Fruit fly (Drosophila melanogaster): Measurements from ENCODE around the gene Rilpl.
A peak's percentile ranks its signal among the peaks of the same experiment; 100 is the strongest.

The Rilpl gene

dm6 chrX:1380350-1381060 is 12.3 kb upstream of the Rilpl start, which contains the start of the genes CG3719 and CG32813 (continued):
- TF ChIP-seq Ets21C (GFP tag; optimal IDR thresholded peaks at IDR 0.05) (no peak), CG15336 (GFP tag; IDR thresholded peaks at IDR 0.05) (no peak), vri (GFP tag; optimal IDR thresholded peaks at IDR 0.05) (peak; percentile 32), CG6854 (GFP tag; optimal IDR thresholded peaks at IDR 0.05) (no peak), CG8632 (GFP tag; optimal IDR thresholded peaks at IDR 0.05) (no peak), Hr38 (GFP tag; optimal IDR thresholded peaks at IDR 0.05) (no peak), CG8119 (GFP tag; IDR thresholded peaks at IDR 0.05) (no peak), CG32006 (GFP tag; optimal IDR thresholded peaks at IDR 0.05) (no peak), CG1621 (tag; optimal IDR thresholded peaks at IDR 0.05) (peak; percentile 29), CG9139 (GFP tag; optimal IDR thresholded peaks at IDR 0.05) (no peak), acj6 (GFP tag; optimal IDR thresholded peaks at IDR 0.05) (no peak), CG11294 (GFP tag; IDR thresholded peaks at IDR 0.05) (no peak), Lpt (GFP tag; optimal IDR thresholded peaks at IDR 0.05) (no peak), net (GFP tag; optimal IDR thresholded peaks at IDR 0.05) (no peak), fd85E (GFP tag; optimal IDR thresholded peaks at IDR 0.05) (no peak), CG31627 (GFP tag; optimal IDR thresholded peaks at IDR 0.05) (peak; percentile 32), CG8319 (GFP tag; optimal IDR thresholded peaks at IDR 0.05) (no peak), CG6808 (GFP tag; optimal IDR thresholded peaks at IDR 0.05) (peak; percentile 11), spab (GFP tag; optimal IDR thresholded peaks at IDR 0.05) (no peak), topi (GFP tag; optimal IDR thresholded peaks at IDR 0.05) (no peak), CG6276 (GFP tag; optimal IDR thresholded peaks at IDR 0.05) (no peak), CG16779 (tag; optimal IDR thresholded peaks at IDR 0.05) (no peak), cyc (GFP tag; optimal IDR thresholded peaks at IDR 0.05) (no peak), fd59A (GFP tag; optimal IDR thresholded peaks at IDR 0.05) (no peak), eg (GFP tag; IDR thresholded peaks at IDR 0.05) (no peak), OdsH (GFP tag; optimal IDR thresholded peaks at IDR 0.05) (no peak), Blimp-1 (GFP tag; optimal IDR thresholded peaks at IDR 0.05) (no peak), CG3919 (GFP tag; optimal IDR thresholded peaks at IDR 0.05) (peak; percentile 33), Sox15 (GFP tag; optimal IDR thresholded peaks at IDR 0.05) (no peak), lz (GFP tag; optimal IDR thresholded peaks at IDR 0.05) (peak; percentile 45), CG11902 (GFP tag; optimal IDR thresholded peaks at IDR 0.05) (no peak)

- TF ChIP-seq topi (GFP tag; optimal IDR thresholded peaks at IDR 0.05) (no peak), dsx (GFP tag; optimal IDR thresholded peaks at IDR 0.05; ENCODE audit: poor library complexity, severe bottlenecking) (no peak), achi (GFP tag; optimal IDR thresholded peaks at IDR 0.05) (no peak), Eip78C (GFP tag) (peak; percentile 13), CG11294 (GFP tag; IDR thresholded peaks at IDR 0.05) (no peak)
Observed at dm6 chrX:1381413-1381991, 11.4 kb upstream of the Rilpl start.

dm6 chrX:1382489-1382888 is 10.4 kb upstream of the Rilpl start:
- TF ChIP-seq fkh (GFP tag; optimal IDR thresholded peaks at IDR 0.05) = peak; percentile 18
- TF ChIP-seq CG11294 (GFP tag; IDR thresholded peaks at IDR 0.05) = no peak

- TF ChIP-seq salr (GFP tag; optimal IDR thresholded peaks at IDR 0.05) (no peak), Ets96B (tag; optimal IDR thresholded peaks at IDR 0.05) (no peak), Lpt (GFP tag; optimal IDR thresholded peaks at IDR 0.05) (no peak), lz (GFP tag; optimal IDR thresholded peaks at IDR 0.05) (no peak), pdm3 (GFP tag; optimal IDR thresholded peaks at IDR 0.05) (no peak), CG9139 (GFP tag; optimal IDR thresholded peaks at IDR 0.05) (no peak), CG16779 (tag; optimal IDR thresholded peaks at IDR 0.05) (no peak), CG1621 (tag; optimal IDR thresholded peaks at IDR 0.05) (no peak), topi (GFP tag; optimal IDR thresholded peaks at IDR 0.05) (no peak), net (GFP tag; optimal IDR thresholded peaks at IDR 0.05) (no peak), Ets21C (GFP tag; optimal IDR thresholded peaks at IDR 0.05) (no peak), Met (GFP tag; optimal IDR thresholded peaks at IDR 0.05) (no peak), Eip78C (GFP tag) (no peak), Gug (GFP tag; IDR thresholded peaks at IDR 0.05) (no peak), CG8319 (GFP tag; optimal IDR thresholded peaks at IDR 0.05) (no peak), Hr4 (GFP tag; optimal IDR thresholded peaks at IDR 0.05) (no peak), CG3032 (tag; optimal IDR thresholded peaks at IDR 0.05) (no peak)
Observed at dm6 chrX:1384232-1384631, 8.6 kb upstream of the Rilpl start.
